Fruit fly (Drosophila melanogaster) whole organism, embryonic: Measurements from ENCODE around the gene caps.

Source experiments
- ATbp ChIP-seq: fragments of 200-800 bp; sonication (Bioruptor generic); optimal IDR thresholded peaks from 2 replicates; lab custom pipeline; 2017; ENCODE audit warnings: missing biosample characterization, mild to moderate bottlenecking, missing genetic modification characterization, missing genetic modification reagents
- Abd-B ChIP-seq: fragments of 200-800 bp; sonication (Bioruptor generic); optimal IDR thresholded peaks from 2 replicates; lab custom pipeline; 2018; ENCODE audit warnings: missing biosample characterization, mild to moderate bottlenecking, missing genetic modification characterization, moderate library complexity
- Bdp1 ChIP-seq: fragments of 200-800 bp; sonication (Bioruptor generic); optimal IDR thresholded peaks from 3 replicates; lab custom pipeline; 2016; ENCODE audit warnings: missing biosample characterization, missing genetic modification characterization
- CG11504 ChIP-seq: fragments of 200-800 bp; sonication (Bioruptor generic); optimal IDR thresholded peaks from 3 replicates; lab custom pipeline; 2019; ENCODE audit warnings: missing biosample characterization, mild to moderate bottlenecking, missing genetic modification characterization, moderate library complexity
- CG12236 ChIP-seq: fragments of 200-800 bp; sonication (Bioruptor generic); optimal IDR thresholded peaks from 2 replicates; lab custom pipeline; 2016; ENCODE audit warnings: missing biosample characterization, missing genetic modification characterization
- CG14050 ChIP-seq: fragments of 200-800 bp; sonication (Bioruptor generic); IDR thresholded peaks from 3 replicates; pipeline ENCODE4 v1.3.6; 2022; ENCODE audit warnings: missing biosample characterization, missing genetic modification characterization
- CG14667 ChIP-seq: fragments of 200-800 bp; sonication (Bioruptor generic); IDR thresholded peaks from 2 replicates; pipeline ENCODE4 v1.3.6; 2022; ENCODE audit warnings: missing biosample characterization, missing genetic modification characterization
- CG1647 ChIP-seq: fragments of 200-800 bp; sonication (Bioruptor generic); optimal IDR thresholded peaks from 3 replicates; lab custom pipeline; 2016; ENCODE audit warnings: missing biosample characterization, missing genetic modification characterization
- CG17328 ChIP-seq: fragments of 200-800 bp; sonication (Bioruptor generic); IDR thresholded peaks from 2 replicates; pipeline ENCODE4 v1.3.6; 2022; ENCODE audit warnings: missing biosample characterization, missing genetic modification characterization
- CG17361 ChIP-seq: fragments of 200-800 bp; sonication (Bioruptor generic); IDR thresholded peaks from 3 replicates; pipeline ENCODE4 v1.3.6; 2022; ENCODE audit warnings: missing biosample characterization, missing genetic modification characterization
- CG31441 ChIP-seq: fragments of 200-800 bp; sonication (Bioruptor generic); IDR thresholded peaks from 2 replicates; pipeline ENCODE4 v1.3.6; 2022; ENCODE audit warnings: missing biosample characterization, missing genetic modification characterization
- CG4820 ChIP-seq: fragments of 200-800 bp; sonication (Bioruptor generic); optimal IDR thresholded peaks from 3 replicates; lab custom pipeline; 2016; ENCODE audit warnings: missing biosample characterization, missing genetic modification characterization
- CG6175 ChIP-seq: fragments of 200-800 bp; sonication (Bioruptor generic); IDR thresholded peaks from 3 replicates; pipeline ENCODE4 v1.3.6; 2022; ENCODE audit warnings: missing biosample characterization, missing genetic modification characterization
- CG6654 ChIP-seq: fragments of 200-800 bp; sonication (Bioruptor generic); optimal IDR thresholded peaks from 2 replicates; lab custom pipeline; 2017; ENCODE audit warnings: missing biosample characterization, mild to moderate bottlenecking, missing genetic modification characterization
- CG6813 ChIP-seq: fragments of 200-800 bp; sonication (Bioruptor generic); optimal IDR thresholded peaks from 2 replicates; lab custom pipeline; 2017; ENCODE audit warnings: missing biosample characterization, missing genetic modification characterization, mild to moderate bottlenecking, moderate library complexity, missing genetic modification reagents
- CG8089 ChIP-seq: fragments of 200-800 bp; sonication (Bioruptor generic); optimal IDR thresholded peaks from 3 replicates; lab custom pipeline; 2016; ENCODE audit warnings: missing biosample characterization, missing genetic modification characterization
- CG9727 ChIP-seq: fragments of 200-800 bp; sonication (Bioruptor generic); optimal IDR thresholded peaks from 3 replicates; lab custom pipeline; 2017; ENCODE audit warnings: missing biosample characterization, mild to moderate bottlenecking, missing genetic modification characterization
- CG9932 ChIP-seq: fragments of 200-800 bp; sonication (Bioruptor generic); IDR thresholded peaks from 2 replicates; pipeline ENCODE4 v1.3.6; 2022; ENCODE audit warnings: missing biosample characterization, missing genetic modification characterization
- CHES-1-like ChIP-seq: fragments of 200-800 bp; sonication (Bioruptor generic); optimal IDR thresholded peaks from 2 replicates; lab custom pipeline; 2016; ENCODE audit warnings: missing biosample characterization, missing genetic modification characterization
- Dad ChIP-seq: fragments of 200-800 bp; sonication (Bioruptor generic); optimal IDR thresholded peaks from 3 replicates; lab custom pipeline; 2016; ENCODE audit warnings: missing biosample characterization, missing genetic modification characterization
- Fer3 ChIP-seq: fragments of 200-800 bp; sonication (Bioruptor generic); optimal IDR thresholded peaks from 2 replicates; lab custom pipeline; 2018; ENCODE audit warnings: missing biosample characterization, mild to moderate bottlenecking, missing genetic modification characterization, moderate library complexity
- Hr51 ChIP-seq, 2 experiments: fragments of 200-800 bp; sonication (Bioruptor generic); optimal IDR thresholded peaks; 2 replicates in 1 of 2; 3 replicates in 1 of 2; lab custom pipeline; 2016 to 2018; ENCODE audit warnings: missing biosample characterization in 2 of 2, missing genetic modification characterization in 2 of 2, mild to moderate bottlenecking in 1 of 2, moderate library complexity in 1 of 2
- Med ChIP-seq: fragments of 200-800 bp; sonication (Bioruptor generic); peaks from one replicate; lab custom pipeline; 2016; ENCODE audit warnings: missing biosample characterization, missing genetic modification characterization, mild to moderate bottlenecking, inconsistent platforms, moderate library complexity
- Scr ChIP-seq: fragments of 200-800 bp; sonication (Bioruptor generic); IDR thresholded peaks from 2 replicates; pipeline ENCODE4 v1.3.6; 2022; ENCODE audit warnings: missing biosample characterization, missing genetic modification characterization; ENCODE audit not compliant: partially characterized antibody
- Sox102F ChIP-seq: fragments of 200-800 bp; sonication (Bioruptor generic); optimal IDR thresholded peaks from 2 replicates; lab custom pipeline; 2018; ENCODE audit warnings: missing biosample characterization, mild to moderate bottlenecking, missing genetic modification characterization, moderate library complexity
- ab ChIP-seq: fragments of 200-800 bp; sonication (Bioruptor generic); optimal IDR thresholded peaks from 2 replicates; lab custom pipeline; 2016; ENCODE audit warnings: missing biosample characterization, missing genetic modification characterization
- amos ChIP-seq: fragments of 200-800 bp; sonication (Bioruptor generic); IDR thresholded peaks from 2 replicates; pipeline ENCODE4 v1.3.6; 2022; ENCODE audit warnings: missing biosample characterization, missing genetic modification characterization; ENCODE audit not compliant: partially characterized antibody
- ap ChIP-seq: fragments of 200-800 bp; sonication (Bioruptor generic); IDR thresholded peaks from 2 replicates; pipeline ENCODE4 v1.3.6; 2022; ENCODE audit warnings: missing biosample characterization, missing genetic modification characterization
- ara ChIP-seq: fragments of 200-800 bp; sonication (Bioruptor generic); IDR thresholded peaks from 2 replicates; pipeline ENCODE4 v1.3.6; 2022; ENCODE audit warnings: missing biosample characterization, missing genetic modification characterization
- az2 ChIP-seq: fragments of 200-800 bp; sonication (Bioruptor generic); optimal IDR thresholded peaks from 3 replicates; lab custom pipeline; 2016; ENCODE audit warnings: missing biosample characterization, missing genetic modification characterization
- bbx ChIP-seq: fragments of 200-800 bp; sonication (Bioruptor generic); IDR thresholded peaks from 2 replicates; pipeline ENCODE4 v1.3.6; 2022; ENCODE audit warnings: missing biosample characterization, missing genetic modification characterization; ENCODE audit not compliant: partially characterized antibody
- crol ChIP-seq: fragments of 200-800 bp; sonication (Bioruptor generic); IDR thresholded peaks from 2 replicates; pipeline ENCODE4 v1.3.6; 2022; ENCODE audit warnings: missing biosample characterization, missing genetic modification characterization
- dimm ChIP-seq: fragments of 200-800 bp; sonication (Bioruptor generic); IDR thresholded peaks from 2 replicates; pipeline ENCODE4 v1.3.6; 2022; ENCODE audit warnings: missing biosample characterization, missing genetic modification characterization
- dmrt99B ChIP-seq: fragments of 200-800 bp; sonication (Bioruptor generic); optimal IDR thresholded peaks from 2 replicates; lab custom pipeline; 2018; ENCODE audit warnings: missing biosample characterization, mild to moderate bottlenecking, missing genetic modification characterization, moderate library complexity
- fd96Cb ChIP-seq: fragments of 200-800 bp; sonication (Bioruptor generic); optimal IDR thresholded peaks from 2 replicates; lab custom pipeline; 2018; ENCODE audit warnings: missing biosample characterization, mild to moderate bottlenecking, missing genetic modification characterization, moderate library complexity
- hb ChIP-seq: fragments of 200-800 bp; sonication (Bioruptor generic); IDR thresholded peaks from 3 replicates; pipeline ENCODE4 v1.3.6; 2022; ENCODE audit warnings: missing biosample characterization, missing genetic modification characterization; ENCODE audit not compliant: partially characterized antibody
- mam ChIP-seq: fragments of 200-800 bp; sonication (Bioruptor generic); optimal IDR thresholded peaks from 3 replicates; lab custom pipeline; 2016; ENCODE audit warnings: missing biosample characterization, missing genetic modification characterization
- p53 ChIP-seq: fragments of 200-800 bp; sonication (Bioruptor generic); optimal IDR thresholded peaks from 2 replicates; lab custom pipeline; 2016; ENCODE audit warnings: missing biosample characterization, missing genetic modification characterization
- pan ChIP-seq, 4 experiments: fragments of >200 bp in 3 of 4; fragments of 200-800 bp in 1 of 4; sonication (Bioruptor generic) in 1 of 4; optimal IDR thresholded peaks in 3 of 4; IDR thresholded peaks in 1 of 4; 2 replicates each; pipeline versions ENCODE4 v1.3.6 to Lab custom; 2017 to 2022; ENCODE audit warnings: missing biosample characterization in 2 of 4, missing genetic modification characterization in 2 of 4, mixed read lengths in 1 of 4
- phol ChIP-seq: fragments of 200-800 bp; sonication (Bioruptor generic); optimal IDR thresholded peaks from 3 replicates; lab custom pipeline; 2018; ENCODE audit warnings: missing biosample characterization, mild to moderate bottlenecking, missing genetic modification characterization, moderate library complexity
- pros ChIP-seq: fragments of 200-800 bp; sonication (Bioruptor generic); optimal IDR thresholded peaks from 3 replicates; lab custom pipeline; 2019; ENCODE audit warnings: missing biosample characterization, mild to moderate bottlenecking, missing genetic modification characterization, moderate library complexity
- slbo ChIP-seq: fragments of 200-800 bp; sonication (Bioruptor generic); IDR thresholded peaks from 2 replicates; pipeline ENCODE4 v1.3.6; 2022; ENCODE audit warnings: missing biosample characterization, missing genetic modification characterization
- slp2 ChIP-seq: fragments of 200-800 bp; sonication (Bioruptor generic); optimal IDR thresholded peaks from 2 replicates; lab custom pipeline; 2016; ENCODE audit warnings: missing biosample characterization, missing genetic modification characterization
- sr ChIP-seq: fragments of 200-800 bp; sonication (Bioruptor generic); IDR thresholded peaks from 3 replicates; pipeline ENCODE4 v1.3.6; 2022; ENCODE audit warnings: missing biosample characterization, missing genetic modification characterization
- twi ChIP-seq: fragments of 200-800 bp; optimal IDR thresholded peaks from 2 replicates; lab custom pipeline; 2019; ENCODE audit warnings: missing biosample characterization, mild to moderate bottlenecking, missing genetic modification characterization, moderate library complexity
- vvl ChIP-seq: fragments of 200-800 bp; sonication (Bioruptor generic); IDR thresholded peaks from 2 replicates; pipeline ENCODE4 v1.3.6; 2022; ENCODE audit warnings: missing biosample characterization, missing genetic modification characterization
- zfh2 ChIP-seq: fragments of 200-800 bp; sonication (Bioruptor generic); optimal IDR thresholded peaks from 2 replicates; lab custom pipeline; 2016; ENCODE audit warnings: missing biosample characterization, missing genetic modification characterization

The caps gene

DNA sequence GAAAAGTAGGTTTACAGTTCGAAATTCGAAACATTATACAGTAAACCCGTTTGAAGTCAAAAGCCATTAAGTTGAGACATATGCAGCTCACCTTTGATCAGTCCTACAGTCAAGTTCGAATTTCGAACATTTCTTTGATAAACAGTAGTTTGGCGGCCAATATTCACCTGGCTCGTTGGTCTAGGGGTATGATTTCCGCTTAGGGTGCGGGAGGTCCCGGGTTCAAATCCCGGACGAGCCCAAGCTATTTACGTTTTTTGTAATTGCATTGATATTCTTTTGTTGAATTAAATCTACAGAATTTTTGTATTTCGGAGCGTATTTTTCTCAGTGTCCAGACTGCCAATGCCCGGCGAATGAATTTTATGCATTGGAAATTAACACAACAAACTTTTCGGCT is 16.3 kb upstream of the caps start (continued):
- TF ChIP-seq CG6175 (GFP tag; lab: Robert Waterston, UW) = no peak
- TF ChIP-seq Sox102F (GFP tag; lab: Kevin White, UChicago) = no peak
- TF ChIP-seq Scr (GFP tag; lab: Robert Waterston, UW) = peak; percentile 35; the same call in 1 of the 2 replicates
- TF ChIP-seq ap (GFP tag; lab: Robert Waterston, UW) = no peak
- TF ChIP-seq vvl (GFP tag; lab: Robert Waterston, UW) = peak; percentile 19; the same call in 1 of the 2 replicates
- TF ChIP-seq fd96Cb = no peak
- TF ChIP-seq CG9727 = no peak
- peak; percentile 53; the same call in 1 of the 2 replicates for TF ChIP-seq amos (GFP tag; lab: Robert Waterston, UW)
- TF ChIP-seq ara (GFP tag; lab: Robert Waterston, UW) = no peak
- no peak for TF ChIP-seq pan (optimal IDR thresholded peaks at IDR 0.05; lab: Kevin White, UChicago)
- TF ChIP-seq pan (GFP tag; optimal IDR thresholded peaks at IDR 0.05 in 1 of 2, IDR thresholded peaks at IDR 0.05 in 1 of 2) = no peak
- no peak for TF ChIP-seq CG8089 (GFP tag; lab: Kevin White, UChicago)
- TF ChIP-seq Bdp1 = peak; percentile 95
- TF ChIP-seq Dad (GFP tag; lab: Kevin White, UChicago) = no peak
- TF ChIP-seq pros (GFP tag; lab: Kevin White, UChicago) = no peak
- no peak for TF ChIP-seq CG1647 (GFP tag; lab: Kevin White, UChicago)

dm6 chr3L:13212656-13213350 is 15.7 kb upstream of the caps start:
- TF ChIP-seq CG11504 (tag; lab: Kevin White, UChicago) = peak; percentile 47
- no peak for TF ChIP-seq bbx (GFP tag; lab: Robert Waterston, UW)
- no peak for TF ChIP-seq zfh2 (GFP tag; lab: Kevin White, UChicago)
- no peak for TF ChIP-seq ap (GFP tag; lab: Robert Waterston, UW)
- no peak for TF ChIP-seq slp2 (GFP tag; lab: Kevin White, UChicago)
- TF ChIP-seq Sox102F (GFP tag; lab: Kevin White, UChicago) = peak; percentile 23
- TF ChIP-seq crol (GFP tag; lab: Robert Waterston, UW) = peak; percentile 58
- TF ChIP-seq ab (GFP tag; lab: Kevin White, UChicago) = no peak
- no peak for TF ChIP-seq CG12236
- 0 out of 3 replicates have a peak, but pooled peaks have one; percentile 9 for TF ChIP-seq hb (GFP tag; lab: Robert Waterston, UW)
- no peak for TF ChIP-seq CG9932 (GFP tag; lab: Robert Waterston, UW)
- TF ChIP-seq phol (tag; lab: Kevin White, UChicago) = peak; percentile 22
- no peak for TF ChIP-seq CG14667
- TF ChIP-seq ATbp (GFP tag; lab: Kevin White, UChicago) = no peak
- TF ChIP-seq Abd-B (GFP tag; lab: Kevin White, UChicago) = no peak
- TF ChIP-seq CG14050 (GFP tag; lab: Robert Waterston, UW) = no peak
- peak; percentile 55 for TF ChIP-seq CG17361 (GFP tag; lab: Robert Waterston, UW)
- no peak for TF ChIP-seq Fer3 (tag; lab: Kevin White, UChicago)
- peak; percentile 4; the same call in 1 of the 2 replicates for TF ChIP-seq CG17328 (GFP tag; lab: Robert Waterston, UW)
- no peak for TF ChIP-seq Med
- TF ChIP-seq CHES-1-like (GFP tag; lab: Kevin White, UChicago) = no peak
- no peak for TF ChIP-seq CG4820 (GFP tag; lab: Kevin White, UChicago)
- TF ChIP-seq CG6654 (GFP tag; lab: Kevin White, UChicago) = no peak
- TF ChIP-seq p53 = no peak
- TF ChIP-seq dmrt99B (tag; lab: Kevin White, UChicago) = peak; percentile 28
- no peak for TF ChIP-seq mam (GFP tag; lab: Kevin White, UChicago)
- TF ChIP-seq dimm (GFP tag; lab: Robert Waterston, UW) = no peak
- TF ChIP-seq sr = no peak
- TF ChIP-seq twi = peak; percentile 12
- no peak for TF ChIP-seq amos (GFP tag; lab: Robert Waterston, UW)
- peak; percentile 35; the same call in 1 of the 2 replicates for TF ChIP-seq CG31441
- TF ChIP-seq CG6813 = no peak
- TF ChIP-seq slbo (GFP tag; lab: Robert Waterston, UW) = no peak
- TF ChIP-seq Hr51 (GFP tag; optimal IDR thresholded peaks at IDR 0.05; lab: Kevin White, UChicago) = peak in 1 of 2 experiments; percentile 20
- TF ChIP-seq az2 (GFP tag; lab: Kevin White, UChicago) = no peak
